Worm (Caenorhabditis elegans): ENCODE measurements around the gene spp-6.

Gene spp-6

DNA sequence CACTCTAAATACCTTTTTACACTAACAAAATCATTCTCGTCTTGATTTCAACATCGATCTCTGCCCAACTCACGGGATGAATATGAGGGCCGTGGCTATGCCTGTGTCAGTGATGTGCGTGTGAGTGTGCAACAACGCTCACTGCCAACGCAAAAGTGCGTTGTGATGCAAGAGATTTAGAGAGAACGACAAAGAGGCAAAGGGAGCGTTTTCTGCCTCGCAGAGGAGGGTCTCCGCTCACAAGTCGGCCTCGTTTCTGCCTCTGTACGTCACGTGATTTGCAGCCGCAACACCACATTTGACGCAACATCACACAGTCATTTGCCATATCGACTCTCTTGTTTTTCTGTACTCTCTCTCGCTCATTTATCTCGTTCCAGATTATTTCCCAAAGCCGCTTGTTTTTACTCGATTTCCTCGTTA, 17.2 kb downstream of the spp-6 start, which contains the start of gene epg-7 (continued):
- TF ChIP-seq egl-13 (tag; optimal IDR thresholded peaks at IDR 0.05), result peak; percentile 95
- peak; percentile 64 for TF ChIP-seq lin-15B (tag; optimal IDR thresholded peaks at IDR 0.05)
- peak; percentile 50 for TF ChIP-seq skn-1 (tag; optimal IDR thresholded peaks at IDR 0.05)
- peak; percentile 98 for TF ChIP-seq fkh-8 (tag; optimal IDR thresholded peaks at IDR 0.05)
- TF ChIP-seq fkh-4 (tag; optimal IDR thresholded peaks at IDR 0.05; ENCODE audit: borderline replicate concordance), result peak; percentile 71
- peak; percentile 95 for TF ChIP-seq ceh-8 (GFP tag; optimal IDR thresholded peaks at IDR 0.05)
- TF ChIP-seq lin-13 (GFP tag; optimal IDR thresholded peaks at IDR 0.05), result peak; percentile 94
- peak; percentile 71 for TF ChIP-seq nhr-11 (tag; optimal IDR thresholded peaks at IDR 0.05)
- TF ChIP-seq nhr-90 (tag; optimal IDR thresholded peaks at IDR 0.05; ENCODE audit: poor library complexity), result peak; percentile 95
- TF ChIP-seq swsn-7 (tag; optimal IDR thresholded peaks at IDR 0.05), result peak; percentile 98
- TF ChIP-seq sup-37 (GFP tag; optimal IDR thresholded peaks at IDR 0.05), result peak; percentile 88
- TF ChIP-seq pag-3 (tag; optimal IDR thresholded peaks at IDR 0.05; ENCODE audit: borderline replicate concordance, insufficient read depth), result no peak
- peak; percentile 42 to 46 for TF ChIP-seq egl-27 (tag; optimal IDR thresholded peaks at IDR 0.05)
- peak; percentile 95 for TF ChIP-seq mep-1 (tag; optimal IDR thresholded peaks at IDR 0.05)
- TF ChIP-seq nhr-20 (tag; optimal IDR thresholded peaks at IDR 0.05), result peak; percentile 98
- TF ChIP-seq nhr-237 (tag; optimal IDR thresholded peaks at IDR 0.05), result peak; percentile 75
- no peak for TF ChIP-seq ceh-63 (GFP tag; optimal IDR thresholded peaks at IDR 0.05)
- no peak for TF ChIP-seq pqm-1 (tag; optimal IDR thresholded peaks at IDR 0.05)
- peak in 1 of 2 experiments; percentile 89 for TF ChIP-seq ztf-11 (tag; optimal IDR thresholded peaks at IDR 0.05)
- peak; percentile 99 for TF ChIP-seq nhr-85 (tag)
- TF ChIP-seq blmp-1 (tag; optimal IDR thresholded peaks at IDR 0.05), result peak; percentile 59
- TF ChIP-seq elt-3 (tag; optimal IDR thresholded peaks at IDR 0.05), result peak in 3 of 6 experiments; percentile 7 to 88 (median 86)
- peak; percentile 65 to 76 (median 71) for TF ChIP-seq dpl-1 (GFP tag; optimal IDR thresholded peaks at IDR 0.05)
- peak; percentile 88 for TF ChIP-seq fkh-10 (GFP tag; optimal IDR thresholded peaks at IDR 0.05)
- TF ChIP-seq vab-15 (tag; optimal IDR thresholded peaks at IDR 0.05), result no peak
- peak; percentile 63 for TF ChIP-seq aha-1 (tag; optimal IDR thresholded peaks at IDR 0.05)
- TF ChIP-seq efl-1 (optimal IDR thresholded peaks at IDR 0.05), result peak; percentile 81 to 85
- TF ChIP-seq efl-1 (GFP tag; optimal IDR thresholded peaks at IDR 0.05 in 1 of 2), result peak; percentile 67 to 97
- TF ChIP-seq nhr-12 (tag; optimal IDR thresholded peaks at IDR 0.05), result no peak
- TF ChIP-seq hpl-2 (GFP tag; optimal IDR thresholded peaks at IDR 0.05), result peak; percentile 51
- peak; percentile 95 for TF ChIP-seq jun-1 (tag; optimal IDR thresholded peaks at IDR 0.05)

DNA sequence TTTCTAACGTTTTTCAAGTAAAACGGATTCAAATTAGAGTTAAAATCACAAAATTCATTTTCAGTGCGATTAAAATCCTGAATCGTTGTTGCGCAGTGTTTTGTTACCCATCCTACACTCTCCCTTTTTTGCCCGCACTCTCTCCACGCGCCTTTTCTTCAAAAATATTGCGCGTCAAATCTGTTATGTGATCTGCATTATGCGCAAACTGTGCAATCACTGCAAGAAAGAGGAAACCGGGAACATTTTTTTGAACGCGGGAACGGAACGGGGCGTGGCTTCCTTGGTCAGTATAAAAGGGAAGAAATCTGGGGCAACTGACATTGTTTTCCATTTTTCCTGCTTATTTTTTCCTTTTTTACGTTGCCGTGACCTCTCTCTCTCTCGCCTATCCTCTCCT, 23.3 kb downstream of the spp-6 start:
- peak; percentile 12 for TF ChIP-seq snu-23 (GFP tag; optimal IDR thresholded peaks at IDR 0.05)
- peak; percentile 24 for TF ChIP-seq swsn-7 (tag; optimal IDR thresholded peaks at IDR 0.05)
- TF ChIP-seq elt-3 (tag; optimal IDR thresholded peaks at IDR 0.05), result peak in 1 of 6 experiments; percentile 3
- TF ChIP-seq xbp-1 (tag; optimal IDR thresholded peaks at IDR 0.05), result peak; percentile 14
- TF ChIP-seq mep-1 (tag; optimal IDR thresholded peaks at IDR 0.05), result peak; percentile 43
- peak; percentile 2 to 42 (median 28) for TF ChIP-seq dpl-1 (GFP tag; optimal IDR thresholded peaks at IDR 0.05)
- peak; percentile 54 for TF ChIP-seq blmp-1 (tag; optimal IDR thresholded peaks at IDR 0.05)
- TF ChIP-seq unc-30 (tag; optimal IDR thresholded peaks at IDR 0.05), result no peak
- TF ChIP-seq rnt-1 (tag; optimal IDR thresholded peaks at IDR 0.05), result no peak
- peak in 1 of 2 experiments; percentile 10 for TF ChIP-seq lsy-2 (tag; optimal IDR thresholded peaks at IDR 0.05)
- TF ChIP-seq F16B12.6 (tag; optimal IDR thresholded peaks at IDR 0.05), result peak; percentile 77
- TF ChIP-seq efl-1 (optimal IDR thresholded peaks at IDR 0.05), result peak; percentile 26 to 29
- peak; percentile 25 to 93 for TF ChIP-seq efl-1 (GFP tag; optimal IDR thresholded peaks at IDR 0.05 in 1 of 2)
- TF ChIP-seq hlh-4 (tag; optimal IDR thresholded peaks at IDR 0.05), result no peak
- TF ChIP-seq lin-14 (GFP tag; optimal IDR thresholded peaks at IDR 0.05), result peak; percentile 12
- peak; percentile 12 to 50 for TF ChIP-seq lin-35 (GFP tag; optimal IDR thresholded peaks at IDR 0.05)
- no peak for TF ChIP-seq C04F5.9 (tag; optimal IDR thresholded peaks at IDR 0.05)
